Fruit fly (Drosophila melanogaster): Measurements from ENCODE around the gene CG11842.

Gene CG11842

dm6 chr3R:29055710-29056109 lies 3.2 kb downstream of the CG11842 start, which contains the start of gene Sirt7 (continued):
- TF ChIP-seq Ets96B (tag; optimal IDR thresholded peaks at IDR 0.05) (peak; percentile 79), net (GFP tag; optimal IDR thresholded peaks at IDR 0.05) (peak; percentile 66), CG6808 (GFP tag; optimal IDR thresholded peaks at IDR 0.05) (no peak), acj6 (GFP tag; optimal IDR thresholded peaks at IDR 0.05) (no peak), CG11762 (GFP tag; optimal IDR thresholded peaks at IDR 0.05; ENCODE audit: insufficient read depth) (no peak), ss (GFP tag; optimal IDR thresholded peaks at IDR 0.05) (peak in 1 of 2 experiments; percentile 76), Hr4 (GFP tag; optimal IDR thresholded peaks at IDR 0.05) (no peak), spab (GFP tag; optimal IDR thresholded peaks at IDR 0.05) (peak; percentile 60), CG6276 (GFP tag; optimal IDR thresholded peaks at IDR 0.05) (no peak), topi (GFP tag; optimal IDR thresholded peaks at IDR 0.05) (no peak), fd59A (GFP tag; optimal IDR thresholded peaks at IDR 0.05) (peak; percentile 0), CG11902 (GFP tag; optimal IDR thresholded peaks at IDR 0.05) (no peak), CG9139 (GFP tag; optimal IDR thresholded peaks at IDR 0.05) (peak; percentile 58), Lpt (GFP tag; optimal IDR thresholded peaks at IDR 0.05) (no peak), fd85E (GFP tag; optimal IDR thresholded peaks at IDR 0.05) (no peak), CG16779 (tag; optimal IDR thresholded peaks at IDR 0.05) (peak; percentile 74), achi (GFP tag; optimal IDR thresholded peaks at IDR 0.05) (no peak), Blimp-1 (GFP tag; optimal IDR thresholded peaks at IDR 0.05) (no peak), CG31627 (GFP tag; optimal IDR thresholded peaks at IDR 0.05) (no peak), OdsH (GFP tag; optimal IDR thresholded peaks at IDR 0.05) (no peak), CG32006 (GFP tag; optimal IDR thresholded peaks at IDR 0.05) (no peak), esn (GFP tag; optimal IDR thresholded peaks at IDR 0.05) (peak; percentile 13), Hr38 (GFP tag; optimal IDR thresholded peaks at IDR 0.05) (no peak)

dm6 chr3R:29059385-29059784 lies 6.9 kb downstream of the CG11842 start:
- TF ChIP-seq eg (GFP tag; IDR thresholded peaks at IDR 0.05) (no peak), CG8119 (GFP tag; IDR thresholded peaks at IDR 0.05) (no peak), topi (GFP tag; optimal IDR thresholded peaks at IDR 0.05) (no peak), OdsH (GFP tag; optimal IDR thresholded peaks at IDR 0.05) (no peak), Hr38 (GFP tag; optimal IDR thresholded peaks at IDR 0.05) (no peak), Eip75B (GFP tag; optimal IDR thresholded peaks at IDR 0.05) (no peak), CG6808 (GFP tag; optimal IDR thresholded peaks at IDR 0.05) (no peak)

- peak; percentile 39 to 54 for TF ChIP-seq ss (GFP tag; optimal IDR thresholded peaks at IDR 0.05)
- TF ChIP-seq dac (GFP tag; optimal IDR thresholded peaks at IDR 0.05), result peak; percentile 27
- peak; percentile 61 for TF ChIP-seq Sox14 (GFP tag; optimal IDR thresholded peaks at IDR 0.05)
- peak; percentile 43 for TF ChIP-seq fkh (GFP tag; optimal IDR thresholded peaks at IDR 0.05)
- TF ChIP-seq Hr4 (GFP tag; optimal IDR thresholded peaks at IDR 0.05), result no peak
- TF ChIP-seq vri (GFP tag; optimal IDR thresholded peaks at IDR 0.05), result peak; percentile 45
- TF ChIP-seq achi (GFP tag; optimal IDR thresholded peaks at IDR 0.05), result no peak
- TF ChIP-seq CG6854 (GFP tag; optimal IDR thresholded peaks at IDR 0.05), result peak; percentile 12
- no peak for TF ChIP-seq spab (GFP tag; optimal IDR thresholded peaks at IDR 0.05)
- TF ChIP-seq CG16779 (tag; optimal IDR thresholded peaks at IDR 0.05), result peak; percentile 48
- peak; percentile 86 for TF ChIP-seq svp (GFP tag)
- TF ChIP-seq topi (GFP tag; optimal IDR thresholded peaks at IDR 0.05), result peak; percentile 14
- peak; percentile 53 for TF ChIP-seq CG9139 (GFP tag; optimal IDR thresholded peaks at IDR 0.05)
These were observed 10.3 kb downstream of the CG11842 start, which contains the start of the genes Cul5 and Bicra for dm6 chr3R:29062717-29063206. TSS of gene Cul5 (minus strand) at chr3R:29062975. TSS of gene Bicra (plus strand) at chr3R:29063040.

dm6 chr3R:29063207-29063920 lies 10.9 kb downstream of the CG11842 start:
- peak; percentile 50 for TF ChIP-seq cyc (GFP tag; optimal IDR thresholded peaks at IDR 0.05)
- peak; percentile 32 for TF ChIP-seq CG3919 (GFP tag; optimal IDR thresholded peaks at IDR 0.05)
- TF ChIP-seq CG6792 (GFP tag; optimal IDR thresholded peaks at IDR 0.05), result peak; percentile 64
- peak; percentile 32 for TF ChIP-seq dsx (GFP tag; optimal IDR thresholded peaks at IDR 0.05; ENCODE audit: poor library complexity, severe bottlenecking)
- TF ChIP-seq CG6163 (GFP tag; IDR thresholded peaks at IDR 0.05), result no peak
- TF ChIP-seq Sox102F (GFP tag; optimal IDR thresholded peaks at IDR 0.05), result peak; percentile 83
- peak; percentile 61 for TF ChIP-seq CG11902 (GFP tag; optimal IDR thresholded peaks at IDR 0.05)
- TF ChIP-seq Hr39 (GFP tag; optimal IDR thresholded peaks at IDR 0.05), result peak; percentile 58
- no peak for TF ChIP-seq dac (GFP tag; optimal IDR thresholded peaks at IDR 0.05)
- peak; percentile 18 for TF ChIP-seq CG9139 (GFP tag; optimal IDR thresholded peaks at IDR 0.05)
- peak; percentile 78 for TF ChIP-seq lz (GFP tag; optimal IDR thresholded peaks at IDR 0.05)
- no peak for TF ChIP-seq fd85E (GFP tag; optimal IDR thresholded peaks at IDR 0.05)
- peak; percentile 57 for TF ChIP-seq topi (GFP tag; optimal IDR thresholded peaks at IDR 0.05)
- peak; percentile 78 for TF ChIP-seq CG32006 (GFP tag; optimal IDR thresholded peaks at IDR 0.05)
- TF ChIP-seq CG6808 (GFP tag; optimal IDR thresholded peaks at IDR 0.05), result peak; percentile 75
- no peak for TF ChIP-seq Gug (GFP tag; IDR thresholded peaks at IDR 0.05)
- peak; percentile 63 for TF ChIP-seq OdsH (GFP tag; optimal IDR thresholded peaks at IDR 0.05)
- TF ChIP-seq Sox15 (GFP tag; optimal IDR thresholded peaks at IDR 0.05), result peak; percentile 69
- TF ChIP-seq Ets21C (GFP tag; optimal IDR thresholded peaks at IDR 0.05), result peak; percentile 35

All from whole organism, prepupa.